Worm (Caenorhabditis elegans) whole organism, mixed stage, embryonic: ENCODE measurements around the gene dtmk-1.

ENCODE experiments used
- cnd-1 ChIP-seq: fragments of 200-800 bp; sonication (Bioruptor generic); optimal IDR thresholded peaks from 2 replicates; lab custom pipeline; 2018; ENCODE audit warnings: mild to moderate bottlenecking, missing genetic modification characterization, missing compliant biosample characterization
- elt-1 ChIP-seq: sonication (generic microtip); optimal IDR thresholded peaks from 2 replicates; lab custom pipeline; 2017; ENCODE audit warnings: missing genetic modification characterization, mild to moderate bottlenecking, missing compliant biosample characterization, antibody characterized with exemption, moderate library complexity, borderline replicate concordance; ENCODE audit not compliant: insufficient read depth
- elt-3 ChIP-seq: fragments of 150-350 bp; optimal IDR thresholded peaks from 2 replicates; lab custom pipeline; 2014; ENCODE audit warnings: missing biosample characterization, missing genetic modification characterization
- mep-1 ChIP-seq: fragments of 150-350 bp; optimal IDR thresholded peaks from 2 replicates; lab custom pipeline; 2017; ENCODE audit warnings: missing biosample characterization, missing genetic modification reagents, missing genetic modification characterization, inconsistent platforms
- unc-120 ChIP-seq: sonication (generic microtip); optimal IDR thresholded peaks from 2 replicates; lab custom pipeline; 2017; ENCODE audit warnings: missing genetic modification characterization, missing compliant biosample characterization; ENCODE audit not compliant: poor library complexity, severe bottlenecking
- unc-62 ChIP-seq: fragments of 150-350 bp; optimal IDR thresholded peaks from 2 replicates; lab custom pipeline; 2014; ENCODE audit warnings: missing biosample characterization, missing genetic modification reagents, missing genetic modification characterization

DNA sequence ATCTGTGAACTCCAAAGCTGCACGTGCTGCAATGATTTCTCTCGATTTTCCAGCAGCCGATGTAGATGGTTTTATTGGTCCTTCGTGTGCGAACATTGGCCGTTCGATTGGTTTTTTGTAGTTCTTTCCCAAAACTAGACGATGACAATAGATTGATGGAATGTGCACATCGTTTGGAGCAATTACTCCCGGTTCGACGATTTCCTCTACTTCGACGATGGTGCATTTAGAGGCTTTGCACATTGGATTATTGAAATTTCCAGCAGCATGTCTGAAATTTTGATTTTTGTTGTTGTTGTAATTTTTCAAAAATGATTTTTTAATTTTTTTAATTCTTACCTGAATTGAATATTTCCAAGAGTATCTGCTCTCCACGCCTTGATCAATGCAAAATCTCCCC is 31.2 kb downstream of the dtmk-1 start:
- no peak for TF ChIP-seq elt-1 (tag; lab: Kevin White, UChicago)
- no peak for TF ChIP-seq cnd-1 (tag; lab: Kevin White, UChicago)
- TF ChIP-seq mep-1 (tag; lab: Kevin White, UChicago): no peak
- TF ChIP-seq elt-3: no peak
- TF ChIP-seq unc-120 (tag; lab: Kevin White, UChicago): no peak
- no peak for TF ChIP-seq unc-62 (GFP tag; lab: Kevin White, UChicago)
